Worm (Caenorhabditis elegans) whole organism, L1 larva: ENCODE measurements around the gene F59B1.6.
A peak's percentile ranks its signal among the peaks of the same experiment; 100 is the strongest.

ENCODE experiments used
- C16A3.4 ChIP-seq: fragments of 150-350 bp; optimal IDR thresholded peaks from 2 replicates; lab custom pipeline; 2014; ENCODE audit warnings: missing biosample characterization, missing genetic modification characterization
- F16B12.6 ChIP-seq: fragments of 150-350 bp; optimal IDR thresholded peaks from 2 replicates; lab custom pipeline; 2014; ENCODE audit warnings: missing biosample characterization, missing genetic modification characterization
- alr-1 ChIP-seq: fragments of 200-800 bp; sonication (Bioruptor generic); optimal IDR thresholded peaks from 2 replicates; lab custom pipeline; 2018; ENCODE audit warnings: borderline replicate concordance, mild to moderate bottlenecking, missing genetic modification characterization, missing compliant biosample characterization
- aly-2 ChIP-seq: fragments of 150-350 bp; optimal IDR thresholded peaks from 2 replicates; lab custom pipeline; 2014; ENCODE audit warnings: missing biosample characterization, missing genetic modification characterization
- ama-1 ChIP-seq: fragments of 150-350 bp; optimal IDR thresholded peaks from 2 replicates; lab custom pipeline; 2014
- blmp-1 ChIP-seq: fragments of 150-350 bp; optimal IDR thresholded peaks from 2 replicates; lab custom pipeline; 2014; ENCODE audit warnings: missing biosample characterization, missing genetic modification characterization
- elt-2 ChIP-seq: sonication (generic microtip); optimal IDR thresholded peaks from 2 replicates; lab custom pipeline; 2016; ENCODE audit warnings: missing genetic modification characterization, mild to moderate bottlenecking, inconsistent platforms, missing compliant biosample characterization, missing genetic modification reagents
- elt-3 ChIP-seq, 6 experiments: fragments of 150-350 bp in 1 of 6; sonication (generic microtip); optimal IDR thresholded peaks; 2 replicates each; lab custom pipeline; 2017 to 2018; ENCODE audit warnings: missing biosample characterization in 6 of 6, missing genetic modification characterization in 6 of 6, inconsistent platforms in 1 of 6
- fkh-10 ChIP-seq: sonication (generic microtip); optimal IDR thresholded peaks from 2 replicates; lab custom pipeline; 2017; ENCODE audit warnings: missing biosample characterization, missing genetic modification reagents, missing genetic modification characterization
- fos-1 ChIP-seq: fragments of 150-350 bp; optimal IDR thresholded peaks from 2 replicates; lab custom pipeline; 2014; ENCODE audit warnings: missing biosample characterization, missing genetic modification characterization
- hlh-17 ChIP-seq: fragments of 200-800 bp; sonication (Bioruptor generic); optimal IDR thresholded peaks from 2 replicates; lab custom pipeline; 2018; ENCODE audit warnings: missing genetic modification characterization, mild to moderate bottlenecking, missing compliant biosample characterization, moderate library complexity, borderline replicate concordance
- irx-1 ChIP-seq: sonication (generic microtip); optimal IDR thresholded peaks from 2 replicates; lab custom pipeline; 2016; ENCODE audit warnings: missing genetic modification characterization, missing compliant biosample characterization
- isw-1 ChIP-seq: fragments of 200-800 bp; sonication (Bioruptor generic); IDR thresholded peaks from 2 replicates; pipeline ENCODE4 v1.3.6; 2022; ENCODE audit warnings: missing genetic modification characterization, missing compliant biosample characterization
- jun-1 ChIP-seq: fragments of 150-350 bp; optimal IDR thresholded peaks from 2 replicates; lab custom pipeline; 2014; ENCODE audit warnings: missing biosample characterization, missing genetic modification reagents, missing genetic modification characterization
- lin-14 ChIP-seq: fragments of 200-800 bp; sonication (Bioruptor generic); optimal IDR thresholded peaks from 2 replicates; lab custom pipeline; 2018; ENCODE audit warnings: mild to moderate bottlenecking, missing genetic modification characterization, moderate library complexity, missing compliant biosample characterization
- lin-15B ChIP-seq: fragments of 150-350 bp; sonication (generic microtip); optimal IDR thresholded peaks from 3 replicates; lab custom pipeline; 2014; ENCODE audit warnings: missing biosample characterization, missing genetic modification characterization
- lin-35 ChIP-seq, 2 experiments: fragments of 150-350 bp; optimal IDR thresholded peaks; 2 replicates each; lab custom pipeline; 2014; ENCODE audit warnings: missing biosample characterization in 2 of 2, missing genetic modification characterization in 2 of 2, missing genetic modification reagents in 2 of 2
- lin-39 ChIP-seq: fragments of 150-350 bp; optimal IDR thresholded peaks from 2 replicates; lab custom pipeline; 2014; ENCODE audit warnings: missing biosample characterization, missing genetic modification reagents, missing genetic modification characterization
- lir-3 ChIP-seq: sonication (generic microtip); optimal IDR thresholded peaks from 2 replicates; lab custom pipeline; 2016; ENCODE audit warnings: mild to moderate bottlenecking, missing genetic modification characterization, moderate library complexity, missing compliant biosample characterization; ENCODE audit not compliant: poor library complexity
- lsy-2 ChIP-seq, 2 experiments: fragments of 150-350 bp; optimal IDR thresholded peaks; 2 replicates each; lab custom pipeline; 2014; ENCODE audit warnings: missing biosample characterization in 2 of 2, missing genetic modification characterization in 2 of 2
- mab-9 ChIP-seq: fragments of 200-800 bp; sonication (Bioruptor generic); IDR thresholded peaks from 2 replicates; pipeline ENCODE4 v1.3.6; 2022; ENCODE audit warnings: missing genetic modification reagents, missing genetic modification characterization, missing compliant biosample characterization
- mdl-1 ChIP-seq, 2 experiments: fragments of 150-350 bp; optimal IDR thresholded peaks; 2 replicates each; lab custom pipeline; 2014 to 2017; ENCODE audit warnings: missing biosample characterization in 2 of 2, missing genetic modification characterization in 2 of 2, inconsistent platforms in 1 of 2
- nhr-19 ChIP-seq: fragments of 200-800 bp; sonication (Bioruptor generic); conservative IDR thresholded peaks from 2 replicates; pipeline ENCODE4 v1.3.6; 2022; ENCODE audit warnings: missing genetic modification characterization, missing compliant biosample characterization
- nhr-20 ChIP-seq: sonication (generic microtip); optimal IDR thresholded peaks from 2 replicates; lab custom pipeline; 2016; ENCODE audit warnings: mild to moderate bottlenecking, missing genetic modification characterization, missing compliant biosample characterization
- nhr-28 ChIP-seq: fragments of 150-350 bp; optimal IDR thresholded peaks from 2 replicates; lab custom pipeline; 2014; ENCODE audit warnings: missing biosample characterization, missing genetic modification characterization
- nhr-47 ChIP-seq: sonication (generic microtip); optimal IDR thresholded peaks from 2 replicates; lab custom pipeline; 2016; ENCODE audit warnings: mild to moderate bottlenecking, missing genetic modification characterization, moderate library complexity, missing compliant biosample characterization
- nhr-71 ChIP-seq: sonication (generic microtip); optimal IDR thresholded peaks from 2 replicates; lab custom pipeline; 2016; ENCODE audit warnings: mild to moderate bottlenecking, missing genetic modification characterization, moderate library complexity, missing compliant biosample characterization
- nhr-84 ChIP-seq: sonication (generic microtip); optimal IDR thresholded peaks from 2 replicates; lab custom pipeline; 2017; ENCODE audit warnings: missing biosample characterization, missing genetic modification characterization
- nhr-85 ChIP-seq: sonication (generic microtip); peaks from one replicate; lab custom pipeline; 2016; ENCODE audit warnings: missing genetic modification characterization, inconsistent platforms, missing compliant biosample characterization
- nhr-90 ChIP-seq: sonication (generic microtip); optimal IDR thresholded peaks from 2 replicates; lab custom pipeline; 2016; ENCODE audit warnings: mild to moderate bottlenecking, missing genetic modification characterization, missing compliant biosample characterization; ENCODE audit not compliant: poor library complexity
- pag-3 ChIP-seq: sonication (generic microtip); optimal IDR thresholded peaks from 2 replicates; lab custom pipeline; 2017; ENCODE audit warnings: missing genetic modification characterization, mild to moderate bottlenecking, missing compliant biosample characterization, antibody characterized with exemption, borderline replicate concordance; ENCODE audit not compliant: insufficient read depth
- pax-3 ChIP-seq: fragments of 200-800 bp; sonication (Bioruptor generic); optimal IDR thresholded peaks from 2 replicates; lab custom pipeline; 2018; ENCODE audit warnings: mild to moderate bottlenecking, missing genetic modification characterization, moderate library complexity, missing compliant biosample characterization
- pqm-1 ChIP-seq: sonication (generic microtip); optimal IDR thresholded peaks from 3 replicates; lab custom pipeline; 2017; ENCODE audit warnings: missing biosample characterization, missing genetic modification characterization
- rnt-1 ChIP-seq: sonication (generic microtip); optimal IDR thresholded peaks from 2 replicates; lab custom pipeline; 2016; ENCODE audit warnings: mild to moderate bottlenecking, missing genetic modification characterization, moderate library complexity, missing compliant biosample characterization
- snpc-4 ChIP-seq: fragments of 150-350 bp; optimal IDR thresholded peaks from 2 replicates; lab custom pipeline; 2014; ENCODE audit warnings: missing biosample characterization, missing genetic modification characterization
- snu-23 ChIP-seq: sonication (generic microtip); optimal IDR thresholded peaks from 2 replicates; lab custom pipeline; 2016; ENCODE audit warnings: missing genetic modification characterization, missing compliant biosample characterization
- sup-37 ChIP-seq: fragments of 200-800 bp; sonication (Bioruptor generic); optimal IDR thresholded peaks from 2 replicates; lab custom pipeline; 2018; ENCODE audit warnings: mild to moderate bottlenecking, missing genetic modification characterization, missing compliant biosample characterization
- tbx-2 ChIP-seq: sonication (generic microtip); optimal IDR thresholded peaks from 2 replicates; lab custom pipeline; 2016; ENCODE audit warnings: missing genetic modification characterization, missing compliant biosample characterization
- tlp-1 ChIP-seq: fragments of 150-350 bp; optimal IDR thresholded peaks from 2 replicates; lab custom pipeline; 2014; ENCODE audit warnings: missing biosample characterization, missing genetic modification characterization
- unc-130 ChIP-seq: fragments of 150-350 bp; optimal IDR thresholded peaks from 2 replicates; lab custom pipeline; 2017; ENCODE audit warnings: missing biosample characterization, missing genetic modification characterization, inconsistent platforms
- unc-30 ChIP-seq: sonication (generic microtip); optimal IDR thresholded peaks from 2 replicates; lab custom pipeline; 2017; ENCODE audit warnings: missing biosample characterization, missing genetic modification characterization
- unc-98 ChIP-seq: fragments of 200-800 bp; sonication (Bioruptor generic); IDR thresholded peaks from 2 replicates; pipeline ENCODE4 v1.3.6; 2022; ENCODE audit warnings: missing genetic modification characterization, missing compliant biosample characterization
- vab-15 ChIP-seq: sonication (generic microtip); optimal IDR thresholded peaks from 2 replicates; lab custom pipeline; 2017; ENCODE audit warnings: missing genotype, mild to moderate bottlenecking, missing genetic modification characterization, missing compliant biosample characterization
- zip-4 ChIP-seq: fragments of 200-800 bp; sonication (Bioruptor generic); optimal IDR thresholded peaks from 2 replicates; lab custom pipeline; 2018; ENCODE audit warnings: mild to moderate bottlenecking, missing genetic modification characterization, moderate library complexity, missing compliant biosample characterization

The F59B1.6 gene

DNA sequence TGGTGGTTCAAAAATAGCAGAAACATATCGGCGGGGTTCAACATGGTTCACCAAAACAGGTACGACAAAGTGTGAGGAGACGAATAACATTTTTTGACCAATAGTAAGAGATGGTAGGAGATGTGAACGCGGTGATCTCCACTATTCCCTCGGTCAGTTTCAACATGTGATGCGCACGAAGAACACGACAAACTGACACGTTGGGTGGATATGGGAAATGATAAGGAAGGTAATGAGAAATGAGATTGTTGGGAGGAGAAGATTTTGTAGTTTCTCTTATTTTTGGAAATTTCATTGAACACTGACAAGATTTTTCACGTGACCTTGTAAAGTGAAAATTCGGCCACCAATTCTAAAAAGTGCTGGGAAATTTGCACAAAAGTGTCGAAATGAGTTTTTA, 20.8 kb downstream of the F59B1.6 start (continued):
- peak; percentile 61 for TF ChIP-seq nhr-85 (tag; lab: Kevin White, UChicago)
- TF ChIP-seq rnt-1, result no peak
- peak; percentile 77 for TF ChIP-seq nhr-20
- TF ChIP-seq lin-14 (GFP tag; lab: Kevin White, UChicago), result peak; percentile 56
- no peak for TF ChIP-seq F16B12.6 (tag; lab: Kevin White, UChicago)
- TF ChIP-seq alr-1 (tag; lab: Kevin White, UChicago), result no peak
- TF ChIP-seq fos-1 (tag; lab: Kevin White, UChicago), result no peak
- TF ChIP-seq snpc-4 (tag; lab: Kevin White, UChicago), result no peak
- no peak for TF ChIP-seq snu-23 (GFP tag; lab: Kevin White, UChicago)
- TF ChIP-seq C16A3.4, result peak; percentile 40
- no peak for TF ChIP-seq hlh-17 (GFP tag; lab: Kevin White, UChicago)
- TF ChIP-seq tbx-2 (tag; lab: Kevin White, UChicago), result peak; percentile 2
- TF ChIP-seq sup-37 (GFP tag; lab: Kevin White, UChicago), result no peak
- TF ChIP-seq nhr-19 (GFP tag; lab: Robert Waterston, UW), result no peak
- TF ChIP-seq lin-35 (GFP tag; optimal IDR thresholded peaks at IDR 0.05; lab: Kevin White, UChicago), result no peak
- TF ChIP-seq lin-39 (tag; lab: Kevin White, UChicago), result no peak
- TF ChIP-seq mdl-1 (tag; optimal IDR thresholded peaks at IDR 0.05; lab: Kevin White, UChicago), result peak in 1 of 2 experiments; percentile 76

DNA sequence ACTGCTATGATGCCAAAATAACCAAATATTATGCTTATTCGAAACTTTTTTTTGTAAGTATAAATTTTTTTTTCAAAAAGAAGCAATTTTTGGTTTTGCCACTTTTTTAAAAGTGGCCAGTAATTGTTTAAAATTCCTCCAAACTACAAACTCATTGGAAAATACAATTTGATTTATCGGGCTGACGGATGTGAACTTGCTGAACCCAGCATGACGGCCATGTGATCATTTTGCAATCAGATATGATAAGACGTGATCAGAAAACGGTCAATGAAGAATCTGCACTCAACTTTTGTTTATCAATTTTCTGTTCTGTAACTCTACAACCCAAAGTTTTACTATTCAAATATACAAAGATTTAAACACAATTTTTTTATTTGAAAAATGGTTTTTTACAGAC, 25.1 kb downstream of the F59B1.6 start:
- TF ChIP-seq pag-3 (tag; lab: Kevin White, UChicago), result no peak
- TF ChIP-seq mab-9 (GFP tag; lab: Robert Waterston, UW), result no peak
- TF ChIP-seq nhr-90 (tag; lab: Kevin White, UChicago), result peak; percentile 2
- TF ChIP-seq elt-2 (tag; lab: Kevin White, UChicago), result no peak
- TF ChIP-seq unc-98, result no peak
- TF ChIP-seq irx-1 (tag; lab: Kevin White, UChicago), result no peak
- TF ChIP-seq pax-3 (tag; lab: Kevin White, UChicago), result no peak
- peak; percentile 39 for TF ChIP-seq unc-130 (tag; lab: Kevin White, UChicago)
- peak in 1 of 2 experiments; percentile 25 for TF ChIP-seq lin-35 (GFP tag; optimal IDR thresholded peaks at IDR 0.05; lab: Kevin White, UChicago)
- TF ChIP-seq lin-15B (tag; lab: Kevin White, UChicago), result no peak
- TF ChIP-seq pqm-1 (tag; lab: Kevin White, UChicago), result no peak
- peak in 3 of 6 experiments; percentile 49 to 94 (median 67) for TF ChIP-seq elt-3 (tag; optimal IDR thresholded peaks at IDR 0.05; lab: Kevin White, UChicago)
- no peak for TF ChIP-seq tlp-1 (tag; lab: Kevin White, UChicago)
- peak in 1 of 2 experiments; percentile 52 for TF ChIP-seq mdl-1 (tag; optimal IDR thresholded peaks at IDR 0.05; lab: Kevin White, UChicago)
- no peak for TF ChIP-seq jun-1 (tag; lab: Kevin White, UChicago)
- peak in 1 of 2 experiments; percentile 11 for TF ChIP-seq lsy-2 (tag; optimal IDR thresholded peaks at IDR 0.05; lab: Kevin White, UChicago)
- TF ChIP-seq unc-30 (tag; lab: Kevin White, UChicago), result no peak
- no peak for TF ChIP-seq aly-2 (tag; lab: Kevin White, UChicago)
- TF ChIP-seq isw-1 (GFP tag; lab: Robert Waterston, UW), result no peak
- TF ChIP-seq C16A3.4, result no peak
- no peak for TF ChIP-seq ama-1 (lab: Kevin White, UChicago)
- no peak for TF ChIP-seq nhr-84
- TF ChIP-seq nhr-85 (tag; lab: Kevin White, UChicago), result peak; percentile 21
- no peak for TF ChIP-seq nhr-28
- TF ChIP-seq fkh-10 (GFP tag; lab: Kevin White, UChicago), result no peak
- TF ChIP-seq zip-4 (GFP tag; lab: Kevin White, UChicago), result no peak
- TF ChIP-seq lin-39 (tag; lab: Kevin White, UChicago), result no peak
- TF ChIP-seq vab-15 (tag; lab: Kevin White, UChicago), result no peak
- peak; percentile 40 for TF ChIP-seq nhr-19 (GFP tag; lab: Robert Waterston, UW)
- TF ChIP-seq lir-3 (tag; lab: Kevin White, UChicago), result no peak
- TF ChIP-seq nhr-47, result no peak
- TF ChIP-seq nhr-71 (tag; lab: Kevin White, UChicago), result no peak
- peak; percentile 68 for TF ChIP-seq blmp-1 (tag; lab: Kevin White, UChicago)
- peak; percentile 67 for TF ChIP-seq nhr-20
